Worm (Caenorhabditis elegans): Measurements from ENCODE around the gene him-5.
A peak's percentile ranks its signal among the peaks of the same experiment; 100 is the strongest.

The him-5 gene

DNA sequence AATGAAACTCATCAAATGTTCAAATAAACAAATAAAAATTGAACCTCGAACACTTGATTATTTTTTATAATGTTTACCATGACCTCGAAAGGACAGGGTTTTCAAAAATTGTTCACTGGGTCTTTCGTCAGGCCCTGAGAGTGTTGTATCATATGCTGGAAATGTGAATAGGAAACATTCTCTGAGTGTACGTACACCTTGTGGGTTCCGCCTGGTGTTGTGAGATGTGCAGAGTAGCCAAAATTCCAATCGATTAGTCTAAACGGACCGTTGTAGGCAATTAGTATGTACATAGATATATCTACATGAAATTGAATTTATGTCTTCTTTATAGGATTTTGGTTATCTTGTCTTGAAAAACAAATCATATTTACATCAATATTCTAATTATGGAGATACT lies 4.3 kb downstream of the him-5 start:
- no peak for TF ChIP-seq nhr-41 (GFP tag; IDR thresholded peaks at IDR 0.05)
- no peak for TF ChIP-seq dmd-8 (GFP tag; IDR thresholded peaks at IDR 0.05)
- no peak for TF ChIP-seq nhr-77 (tag; optimal IDR thresholded peaks at IDR 0.05)
- no peak for TF ChIP-seq nhr-10 (tag; optimal IDR thresholded peaks at IDR 0.05)
- TF ChIP-seq ztf-11 (tag; optimal IDR thresholded peaks at IDR 0.05) = no peak
- no peak for TF ChIP-seq pqm-1 (tag; optimal IDR thresholded peaks at IDR 0.05)
- no peak for TF ChIP-seq ceh-62 (tag; optimal IDR thresholded peaks at IDR 0.05)
- TF ChIP-seq Y5F2A.4 (GFP tag; optimal IDR thresholded peaks at IDR 0.05) = no peak
- no peak for TF ChIP-seq ZK337.2 (GFP tag; IDR thresholded peaks at IDR 0.05)
- TF ChIP-seq ceh-44 (GFP tag; IDR thresholded peaks at IDR 0.05) = no peak
- no peak for TF ChIP-seq T26A8.4 (GFP tag; IDR thresholded peaks at IDR 0.05)
- no peak for TF ChIP-seq ceh-32 (tag; optimal IDR thresholded peaks at IDR 0.05; ENCODE audit: poor library complexity)

DNA sequence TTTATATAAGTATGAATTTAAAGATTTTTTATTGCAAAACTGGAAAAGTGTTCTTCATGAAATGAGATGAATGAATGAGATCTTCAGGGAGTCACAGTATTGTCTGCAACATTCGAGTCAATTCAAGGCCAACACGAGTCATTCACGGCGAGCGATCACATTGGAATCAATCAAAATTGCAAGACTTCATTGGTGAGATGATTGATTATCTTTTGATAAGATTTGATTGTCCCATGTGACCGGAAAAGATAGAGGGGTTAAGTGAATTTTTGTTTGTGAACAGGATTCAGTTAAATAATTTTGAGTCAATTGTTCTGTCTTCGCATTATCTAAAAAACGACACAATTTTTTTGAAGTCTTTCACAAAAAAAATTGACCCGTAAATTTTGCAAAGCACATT lies 4.7 kb downstream of the him-5 start:
- peak; percentile 83 for TF ChIP-seq ceh-20 (GFP tag; IDR thresholded peaks at IDR 0.05)
- TF ChIP-seq nhr-25 (tag; optimal IDR thresholded peaks at IDR 0.05; ENCODE audit: borderline replicate concordance, insufficient read depth) = peak; percentile 35
- TF ChIP-seq mxl-3 (GFP tag; optimal IDR thresholded peaks at IDR 0.05) = peak; percentile 72
- peak in 1 of 2 experiments; percentile 81 for TF ChIP-seq unc-62 (GFP tag; optimal IDR thresholded peaks at IDR 0.05 in 1 of 2)
- TF ChIP-seq unc-62 (tag; optimal IDR thresholded peaks at IDR 0.05) = no peak
- TF ChIP-seq lim-7 (GFP tag; IDR thresholded peaks at IDR 0.05) = no peak
- no peak for TF ChIP-seq ztf-7 (tag; optimal IDR thresholded peaks at IDR 0.05)
- peak; percentile 70 for TF ChIP-seq aha-1 (tag)
- peak; percentile 67 for TF ChIP-seq nhr-28 (tag; optimal IDR thresholded peaks at IDR 0.05)
- peak; percentile 15 for TF ChIP-seq hlh-11 (tag; optimal IDR thresholded peaks at IDR 0.05)
- TF ChIP-seq nhr-6 (tag; optimal IDR thresholded peaks at IDR 0.05) = no peak
- peak; percentile 60 for TF ChIP-seq hlh-30 (tag; optimal IDR thresholded peaks at IDR 0.05; ENCODE audit: insufficient read depth)
- TF ChIP-seq mdl-1 (tag; optimal IDR thresholded peaks at IDR 0.05) = peak in 1 of 2 experiments; percentile 41
- TF ChIP-seq pha-4 (GFP tag; IDR thresholded peaks at IDR 0.05) = no peak
- no peak for TF ChIP-seq pha-4 (tag; optimal IDR thresholded peaks at IDR 0.05)

DNA sequence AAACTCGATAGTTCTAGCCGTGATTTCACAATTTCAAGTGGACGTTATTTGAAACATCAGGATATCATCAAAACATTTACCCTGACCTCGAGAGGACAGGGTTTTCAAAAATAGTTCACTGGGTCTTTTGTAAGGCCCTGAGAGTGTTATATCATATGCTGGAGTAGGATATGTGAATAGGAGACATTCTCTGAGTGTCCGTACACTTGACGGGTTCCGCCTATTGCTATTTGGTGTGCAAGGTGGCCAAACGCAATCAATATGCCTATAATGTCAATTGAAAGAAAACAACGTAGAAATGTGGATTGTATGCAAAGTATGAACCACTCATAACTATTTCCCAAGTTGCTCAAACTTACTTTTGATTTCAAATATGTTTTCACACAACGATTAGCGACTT lies 7.1 kb downstream of the him-5 start:
- no peak for TF ChIP-seq php-3 (GFP tag; IDR thresholded peaks at IDR 0.05)
- TF ChIP-seq unc-62 (GFP tag; optimal IDR thresholded peaks at IDR 0.05 in 1 of 2) = peak in 1 of 2 experiments; percentile 45
- TF ChIP-seq unc-62 (tag; optimal IDR thresholded peaks at IDR 0.05) = no peak

DNA sequence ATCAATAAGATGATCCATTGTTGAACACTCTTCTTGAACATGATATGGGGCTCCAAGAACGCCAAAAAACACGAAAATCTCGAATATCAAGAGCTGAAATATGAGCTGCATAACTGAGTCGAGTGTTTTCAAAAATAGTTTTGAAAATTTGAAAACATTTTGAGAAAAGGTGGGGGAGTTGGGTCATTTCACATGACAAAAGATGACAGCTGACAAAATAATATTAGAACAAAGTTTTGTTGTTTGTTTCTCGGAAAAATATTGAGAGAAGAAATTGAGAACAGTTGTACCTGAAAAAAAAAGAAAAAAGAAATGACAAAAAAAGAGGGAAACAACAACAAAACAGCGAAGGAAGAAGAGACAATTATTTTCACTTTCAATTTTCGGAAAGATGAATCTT lies 8.3 kb downstream of the him-5 start, which contains the start of the genes D1086.2 and D1086.1:
D1086.2 (minus strand) TSS at position 150 of the 400 bp plus-strand sequence.
D1086.1 (plus strand) TSS at position 340 of the 400 bp plus-strand sequence.
- no peak for TF ChIP-seq Y48G9A.11 (GFP tag; IDR thresholded peaks at IDR 0.05)
- TF ChIP-seq mdt-29 (GFP tag; IDR thresholded peaks at IDR 0.05) = no peak
- no peak for TF ChIP-seq dmd-6 (GFP tag; IDR thresholded peaks at IDR 0.05)
- TF ChIP-seq lim-7 (GFP tag; IDR thresholded peaks at IDR 0.05) = no peak
- peak in 1 of 2 experiments; percentile 94 for TF ChIP-seq daf-16 (GFP tag; optimal IDR thresholded peaks at IDR 0.05)
- no peak for TF ChIP-seq daf-16 (tag; optimal IDR thresholded peaks at IDR 0.05)
- peak; percentile 39 for TF ChIP-seq aha-1 (tag)
- no peak for TF ChIP-seq unc-62 (GFP tag; optimal IDR thresholded peaks at IDR 0.05 in 1 of 2)
- TF ChIP-seq unc-62 (tag; optimal IDR thresholded peaks at IDR 0.05) = no peak
- no peak for TF ChIP-seq fkh-10 (GFP tag; optimal IDR thresholded peaks at IDR 0.05)
- no peak for TF ChIP-seq lin-1 (GFP tag; IDR thresholded peaks at IDR 0.05)
- no peak for TF ChIP-seq ceh-62 (tag; optimal IDR thresholded peaks at IDR 0.05)
- no peak for TF ChIP-seq ZK546.5 (tag; optimal IDR thresholded peaks at IDR 0.05)
- TF ChIP-seq nhr-10 (tag; optimal IDR thresholded peaks at IDR 0.05) = no peak
- TF ChIP-seq ceh-28 (tag; optimal IDR thresholded peaks at IDR 0.05) = no peak
- TF ChIP-seq saeg-2 (GFP tag; IDR thresholded peaks at IDR 0.05) = no peak
- TF ChIP-seq zag-1 (tag; optimal IDR thresholded peaks at IDR 0.05) = no peak
- TF ChIP-seq nhr-102 (tag; optimal IDR thresholded peaks at IDR 0.05) = no peak
- no peak for TF ChIP-seq attf-4 (tag; optimal IDR thresholded peaks at IDR 0.05)
- TF ChIP-seq zip-2 (tag; optimal IDR thresholded peaks at IDR 0.05) = no peak
